Fruit fly (Drosophila melanogaster) whole organism, adult: ENCODE measurements around the gene CG15894.

Source experiments
- CG11617 ChIP-seq: fragments of 200-800 bp; sonication (Bioruptor generic); optimal IDR thresholded peaks from 2 replicates; lab custom pipeline; 2017; ENCODE audit warnings: mild to moderate bottlenecking, missing biosample characterization, missing genetic modification reagents, missing genetic modification characterization
- CG12768 ChIP-seq: fragments of 200-800 bp; sonication (Bioruptor generic); optimal IDR thresholded peaks from 2 replicates; lab custom pipeline; 2017; ENCODE audit warnings: missing biosample characterization, missing genetic modification characterization, mild to moderate bottlenecking, moderate library complexity, missing genetic modification reagents
- CG14711 ChIP-seq: fragments of 200-800 bp; sonication (Bioruptor generic); optimal IDR thresholded peaks from 2 replicates; lab custom pipeline; 2018; ENCODE audit warnings: missing biosample characterization, mild to moderate bottlenecking, missing genetic modification characterization, moderate library complexity
- CG1620 ChIP-seq: fragments of 200-800 bp; sonication (Bioruptor generic); optimal IDR thresholded peaks from 2 replicates; lab custom pipeline; 2016; ENCODE audit warnings: missing biosample characterization, missing genetic modification characterization
- CG33017 ChIP-seq: fragments of 200-800 bp; sonication (Bioruptor generic); optimal IDR thresholded peaks from 2 replicates; lab custom pipeline; 2018; ENCODE audit warnings: missing biosample characterization, mild to moderate bottlenecking, missing genetic modification characterization, moderate library complexity
- CG5204 ChIP-seq: fragments of 200-800 bp; sonication (Bioruptor generic); optimal IDR thresholded peaks from 2 replicates; lab custom pipeline; 2016; ENCODE audit warnings: missing biosample characterization, missing genetic modification characterization
- CG7045 ChIP-seq: fragments of 200-800 bp; sonication (Bioruptor generic); optimal IDR thresholded peaks from 2 replicates; lab custom pipeline; 2017; ENCODE audit warnings: missing biosample characterization, mild to moderate bottlenecking, missing genetic modification characterization
- CG7101 ChIP-seq: fragments of 200-800 bp; sonication (Bioruptor generic); optimal IDR thresholded peaks from 2 replicates; lab custom pipeline; 2018; ENCODE audit warnings: missing biosample characterization, mild to moderate bottlenecking, missing genetic modification characterization, moderate library complexity
- Clk ChIP-seq: fragments of 200-800 bp; sonication (Bioruptor generic); optimal IDR thresholded peaks from 2 replicates; lab custom pipeline; 2017; ENCODE audit warnings: missing biosample characterization, missing genetic modification characterization
- Crg-1 ChIP-seq: fragments of 200-800 bp; sonication (Bioruptor generic); optimal IDR thresholded peaks from 2 replicates; lab custom pipeline; 2016; ENCODE audit warnings: missing biosample characterization, missing genetic modification characterization
- Hr96 ChIP-seq: fragments of 200-800 bp; sonication (Bioruptor generic); optimal IDR thresholded peaks from 2 replicates; lab custom pipeline; 2016; ENCODE audit warnings: missing biosample characterization, missing genetic modification characterization
- Mnt ChIP-seq: fragments of 200-800 bp; sonication (Bioruptor generic); optimal IDR thresholded peaks from 2 replicates; lab custom pipeline; 2016; ENCODE audit warnings: missing biosample characterization, mild to moderate bottlenecking, missing genetic modification characterization
- bab1 ChIP-seq: fragments of 200-800 bp; sonication (Bioruptor generic); optimal IDR thresholded peaks from 3 replicates; lab custom pipeline; 2019; ENCODE audit warnings: missing biosample characterization, mild to moderate bottlenecking, missing genetic modification characterization, moderate library complexity
- cic ChIP-seq: fragments of 200-800 bp; sonication (Bioruptor generic); optimal IDR thresholded peaks from 2 replicates; lab custom pipeline; 2017; ENCODE audit warnings: missing biosample characterization, mild to moderate bottlenecking, missing genetic modification characterization, moderate library complexity
- cnc ChIP-seq, 2 experiments: fragments of >200 bp; optimal IDR thresholded peaks; 2 replicates each; lab custom pipeline; 2017
- kay ChIP-seq: fragments of 200-800 bp; sonication (Bioruptor generic); peaks from one replicate; lab custom pipeline; 2016; ENCODE audit warnings: missing biosample characterization, missing genetic modification characterization, borderline replicate concordance
- ovo ChIP-seq: fragments of 200-800 bp; sonication (Bioruptor generic); optimal IDR thresholded peaks from 2 replicates; lab custom pipeline; 2016; ENCODE audit warnings: missing biosample characterization, missing genetic modification characterization
- pad ChIP-seq: fragments of 200-800 bp; sonication (Bioruptor generic); optimal IDR thresholded peaks from 3 replicates; lab custom pipeline; 2017; ENCODE audit warnings: missing biosample characterization, missing genetic modification characterization, mild to moderate bottlenecking, moderate library complexity, missing genetic modification reagents
- tj ChIP-seq: fragments of 200-800 bp; sonication (Bioruptor generic); optimal IDR thresholded peaks from 3 replicates; lab custom pipeline; 2017; ENCODE audit warnings: missing biosample characterization, mild to moderate bottlenecking, missing genetic modification characterization, moderate library complexity
- toe ChIP-seq: fragments of 200-800 bp; sonication (Bioruptor generic); optimal IDR thresholded peaks from 2 replicates; lab custom pipeline; 2016; ENCODE audit warnings: missing biosample characterization, missing genetic modification characterization

Gene CG15894

dm6 chrX:6346926-6347367, 37.9 kb downstream of the CG15894 start, which contains the start of gene CG3847:
TSS of gene CG3847 (plus strand) at chrX:6347103.
- TF ChIP-seq Clk (GFP tag; lab: Kevin White, UChicago) (no peak), Mnt (GFP tag; lab: Kevin White, UChicago) (peak; percentile 73), CG1620 (GFP tag; lab: Kevin White, UChicago) (peak; percentile 74), CG12768 (no peak), kay (GFP tag; lab: Kevin White, UChicago) (no peak), Hr96 (GFP tag; lab: Kevin White, UChicago) (no peak), CG5204 (no peak), CG11617 (no peak), CG14711 (tag; lab: Kevin White, UChicago) (peak; percentile 96), bab1 (GFP tag; lab: Kevin White, UChicago) (peak; percentile 80), Crg-1 (peak; percentile 68), tj (peak; percentile 99), cic (no peak), toe (GFP tag; lab: Kevin White, UChicago) (peak; percentile 9), pad (peak; percentile 52), CG33017 (tag; lab: Kevin White, UChicago) (no peak), CG7045 (GFP tag; lab: Kevin White, UChicago) (no peak), CG7101 (tag; lab: Kevin White, UChicago) (peak; percentile 51), cnc (optimal IDR thresholded peaks at IDR 0.05; lab: Kevin White, UChicago) (no peak), ovo (GFP tag; lab: Kevin White, UChicago) (peak; percentile 49)

DNA sequence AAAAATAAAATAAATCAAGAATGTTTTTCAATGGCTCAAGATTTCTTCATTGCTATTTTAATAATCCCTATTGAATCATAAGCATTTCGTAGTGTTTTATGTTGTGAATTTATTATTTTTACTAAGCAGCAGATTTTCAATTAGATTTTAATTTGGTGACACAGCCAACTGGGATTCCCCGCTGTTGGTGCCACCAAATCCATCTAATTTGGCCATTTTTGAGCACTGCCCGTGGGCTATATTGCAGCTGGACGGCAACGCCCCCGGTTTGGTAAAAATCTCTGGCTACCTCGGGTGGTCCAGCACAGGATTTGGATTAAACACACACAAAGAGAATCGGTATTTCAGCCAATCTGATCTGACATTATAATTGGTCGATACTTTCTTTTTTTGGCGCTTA, 40.2 kb downstream of the CG15894 start:
- no peak for TF ChIP-seq kay (GFP tag; lab: Kevin White, UChicago)
- TF ChIP-seq pad = no peak
- TF ChIP-seq cic = no peak
- TF ChIP-seq CG7101 (tag; lab: Kevin White, UChicago) = no peak
- TF ChIP-seq cnc (optimal IDR thresholded peaks at IDR 0.05; lab: Kevin White, UChicago) = no peak
- TF ChIP-seq CG5204 = no peak
- TF ChIP-seq Hr96 (GFP tag; lab: Kevin White, UChicago) = no peak
- no peak for TF ChIP-seq Clk (GFP tag; lab: Kevin White, UChicago)
- no peak for TF ChIP-seq CG33017 (tag; lab: Kevin White, UChicago)
- TF ChIP-seq CG1620 (GFP tag; lab: Kevin White, UChicago) = no peak
- TF ChIP-seq tj = no peak
- TF ChIP-seq CG12768 = no peak
- TF ChIP-seq Mnt (GFP tag; lab: Kevin White, UChicago) = no peak
- TF ChIP-seq Crg-1 = no peak
- TF ChIP-seq ovo (GFP tag; lab: Kevin White, UChicago) = no peak
- TF ChIP-seq CG7045 (GFP tag; lab: Kevin White, UChicago) = no peak
- no peak for TF ChIP-seq CG14711 (tag; lab: Kevin White, UChicago)
- TF ChIP-seq CG11617 = no peak
- no peak for TF ChIP-seq bab1 (GFP tag; lab: Kevin White, UChicago)
- TF ChIP-seq toe (GFP tag; lab: Kevin White, UChicago) = no peak

DNA sequence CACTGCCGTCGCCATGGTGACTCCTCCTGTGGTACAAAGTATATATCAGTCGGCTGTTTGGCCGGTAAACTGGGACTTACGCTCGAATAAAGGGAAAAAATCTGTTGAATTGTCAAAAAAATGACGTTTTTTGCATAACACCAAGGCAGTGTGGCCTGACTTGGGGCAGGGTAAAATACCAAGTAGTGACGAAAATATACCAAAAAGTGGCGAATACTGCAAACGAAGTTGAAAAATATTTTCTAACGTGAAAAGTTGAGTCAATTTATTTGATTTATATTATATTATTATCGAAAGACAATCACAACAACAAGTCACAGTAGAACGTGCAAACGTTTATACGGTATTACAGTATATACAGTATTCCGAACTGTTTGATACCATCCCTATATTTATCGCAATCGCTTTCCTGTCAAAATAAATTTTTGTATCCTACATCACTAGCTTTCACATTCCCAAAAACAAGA, 41.2 kb downstream of the CG15894 start, which contains the start of the genes ND-B16.6 and kdn:
Gene ND-B16.6, minus strand, starts transcription at position 189 of the 467 bp plus-strand sequence.
Gene kdn, plus strand, starts transcription at position 417 of the 467 bp plus-strand sequence.
- TF ChIP-seq tj (peak; percentile 37), Crg-1 (no peak), Mnt (GFP tag; lab: Kevin White, UChicago) (no peak)

- TF ChIP-seq CG5204 (no peak), CG7045 (GFP tag; lab: Kevin White, UChicago) (no peak), CG33017 (tag; lab: Kevin White, UChicago) (no peak), Hr96 (GFP tag; lab: Kevin White, UChicago) (no peak), toe (GFP tag; lab: Kevin White, UChicago) (no peak), CG12768 (no peak), cnc (optimal IDR thresholded peaks at IDR 0.05; lab: Kevin White, UChicago) (no peak), CG11617 (peak; percentile 45), pad (peak; percentile 63), Crg-1 (peak; percentile 47), Mnt (GFP tag; lab: Kevin White, UChicago) (peak; percentile 81), CG1620 (GFP tag; lab: Kevin White, UChicago) (peak; percentile 35), CG7101 (tag; lab: Kevin White, UChicago) (peak; percentile 64), kay (GFP tag; lab: Kevin White, UChicago) (no peak), Clk (GFP tag; lab: Kevin White, UChicago) (no peak), cic (peak; percentile 28), tj (peak; percentile 38), ovo (GFP tag; lab: Kevin White, UChicago) (no peak), bab1 (GFP tag; lab: Kevin White, UChicago) (peak; percentile 50), CG14711 (tag; lab: Kevin White, UChicago) (peak; percentile 28)
These were observed 43.1 kb downstream of the CG15894 start for dm6 chrX:6351917-6352768.

DNA sequence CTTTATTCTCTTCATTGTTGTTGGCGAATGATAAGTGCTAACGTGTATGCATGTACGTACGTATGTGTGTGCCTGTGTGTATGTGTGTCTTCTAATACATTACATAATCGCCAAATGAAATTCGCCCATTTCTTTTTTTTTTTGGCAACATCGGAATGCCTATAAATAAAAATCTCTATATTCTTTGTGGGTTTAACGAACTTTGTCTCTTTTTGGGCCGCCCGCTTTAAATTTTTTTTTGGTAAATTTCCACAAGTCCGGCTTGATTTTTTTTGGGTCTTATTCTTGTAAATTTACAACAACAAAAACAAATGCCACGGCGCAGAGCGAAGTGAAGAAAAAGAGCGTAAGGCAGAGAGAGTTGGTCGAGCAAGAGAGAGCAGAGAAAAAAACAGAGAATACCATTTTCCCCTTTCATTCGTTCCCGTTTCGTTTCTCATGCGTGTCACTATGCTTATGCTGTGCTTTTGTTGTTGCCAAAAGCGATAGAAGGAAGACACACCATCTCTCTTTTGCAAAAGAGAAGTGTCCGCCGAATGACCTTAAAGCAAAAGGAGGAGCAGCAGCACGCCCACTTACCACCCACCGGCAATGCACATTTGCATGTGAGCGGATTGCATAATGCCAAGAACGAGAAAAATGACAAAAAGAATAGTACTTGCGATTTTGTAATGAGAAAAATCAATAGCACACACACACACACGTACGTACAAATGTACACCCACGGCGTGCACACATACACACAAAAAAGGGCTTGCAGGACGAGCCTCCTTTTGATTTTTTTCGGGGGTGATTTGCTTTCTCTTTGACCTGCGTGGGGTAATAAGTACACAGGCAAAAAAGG, 44.0 kb downstream of the CG15894 start:
- no peak for TF ChIP-seq CG11617
- TF ChIP-seq pad = peak; percentile 92
